Worm (Caenorhabditis elegans) whole organism, late embryonic: Measurements from ENCODE around the gene nstp-9.

Experiments
- ahr-1 ChIP-seq: sonication (generic microtip); optimal IDR thresholded peaks from 2 replicates; lab custom pipeline; 2016; ENCODE audit warnings: missing genetic modification characterization, missing compliant biosample characterization
- ama-1 ChIP-seq: fragments of 150-350 bp; optimal IDR thresholded peaks from 2 replicates; lab custom pipeline; 2014
- ceh-14 ChIP-seq: sonication (generic microtip); optimal IDR thresholded peaks from 2 replicates; lab custom pipeline; 2016; ENCODE audit warnings: missing genotype, missing genetic modification characterization, missing compliant biosample characterization
- ceh-19 ChIP-seq: fragments of 200-800 bp; sonication (Bioruptor generic); optimal IDR thresholded peaks from 2 replicates; lab custom pipeline; 2018; ENCODE audit warnings: mild to moderate bottlenecking, missing genetic modification characterization, missing compliant biosample characterization
- lin-11 ChIP-seq: fragments of 200-800 bp; sonication (Bioruptor generic); optimal IDR thresholded peaks from 2 replicates; lab custom pipeline; 2018; ENCODE audit warnings: mild to moderate bottlenecking, missing genetic modification characterization, missing compliant biosample characterization
- pha-2 ChIP-seq: sonication (generic microtip); optimal IDR thresholded peaks from 2 replicates; lab custom pipeline; 2017; ENCODE audit warnings: mild to moderate bottlenecking, missing genetic modification characterization, missing compliant biosample characterization
- pha-4 ChIP-seq: fragments of 150-350 bp; optimal IDR thresholded peaks from 2 replicates; lab custom pipeline; 2018; ENCODE audit warnings: missing biosample characterization, missing genetic modification reagents, missing genetic modification characterization
- sdc-2 ChIP-seq: sonication (generic microtip); optimal IDR thresholded peaks from 2 replicates; lab custom pipeline; 2016; ENCODE audit warnings: missing genotype, missing genetic modification characterization, missing compliant biosample characterization
- tbx-7 ChIP-seq: sonication (generic microtip); optimal IDR thresholded peaks from 2 replicates; lab custom pipeline; 2016; ENCODE audit warnings: missing genotype, missing genetic modification characterization, missing compliant biosample characterization

DNA sequence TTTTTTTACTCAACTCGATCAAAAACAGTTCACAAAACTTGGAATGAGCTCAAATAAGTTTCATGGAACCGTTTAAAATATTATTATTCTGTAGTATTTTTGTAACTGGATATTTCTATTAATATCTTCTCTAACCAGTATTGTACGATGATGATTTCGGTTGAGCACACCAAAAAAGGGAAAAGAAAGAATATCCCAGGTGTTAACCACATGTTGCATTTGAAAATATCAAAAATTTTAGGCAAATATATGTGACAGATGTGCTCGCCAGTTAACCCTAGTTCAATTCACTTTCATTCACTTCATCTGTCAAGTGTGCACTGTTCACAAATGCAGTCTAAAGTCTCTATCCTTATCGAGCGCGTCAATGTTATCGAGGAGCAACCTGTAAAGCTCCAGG is 28.5 kb downstream of the nstp-9 start, which contains the start of gene F47B10.4:
- no peak for TF ChIP-seq ama-1
- TF ChIP-seq ceh-14 (tag; lab: Kevin White, UChicago), result no peak
- TF ChIP-seq pha-4, result no peak
- TF ChIP-seq tbx-7 (tag; lab: Kevin White, UChicago), result no peak
- no peak for TF ChIP-seq ahr-1 (tag; lab: Kevin White, UChicago)
- no peak for TF ChIP-seq pha-2 (tag; lab: Kevin White, UChicago)
- no peak for TF ChIP-seq ceh-19 (GFP tag; lab: Kevin White, UChicago)
- no peak for TF ChIP-seq lin-11 (tag; lab: Kevin White, UChicago)
- TF ChIP-seq sdc-2 (tag; lab: Kevin White, UChicago), result no peak
